Worm (Caenorhabditis elegans) whole organism, late embryonic: ENCODE results near the gene F58A6.1.

Experiments
- F13H6.1 ChIP-seq: sonication (generic microtip); optimal IDR thresholded peaks from 2 replicates; lab custom pipeline; 2016; ENCODE audit warnings: missing genetic modification characterization, missing compliant biosample characterization
- ceh-18 ChIP-seq: sonication (generic microtip); optimal IDR thresholded peaks from 2 replicates; lab custom pipeline; 2016; ENCODE audit warnings: missing genetic modification characterization, missing compliant biosample characterization
- ceh-24 ChIP-seq: sonication (generic microtip); optimal IDR thresholded peaks from 2 replicates; lab custom pipeline; 2016; ENCODE audit warnings: mild to moderate bottlenecking, missing genetic modification characterization, missing compliant biosample characterization
- ceh-9 ChIP-seq: sonication (generic microtip); optimal IDR thresholded peaks from 2 replicates; lab custom pipeline; 2016; ENCODE audit warnings: mild to moderate bottlenecking, missing genetic modification characterization, inconsistent platforms, missing compliant biosample characterization
- elt-2 ChIP-seq: sonication (generic microtip); optimal IDR thresholded peaks from 2 replicates; lab custom pipeline; 2016; ENCODE audit warnings: missing genetic modification reagents, missing genetic modification characterization, missing compliant biosample characterization
- ets-4 ChIP-seq: sonication (generic microtip); optimal IDR thresholded peaks from 2 replicates; lab custom pipeline; 2016; ENCODE audit warnings: missing genetic modification characterization, missing compliant biosample characterization
- fkh-10 ChIP-seq: fragments of 150-350 bp; optimal IDR thresholded peaks from 2 replicates; lab custom pipeline; 2014; ENCODE audit warnings: missing biosample characterization, missing genetic modification reagents, missing genetic modification characterization
- nhr-11 ChIP-seq: fragments of 150-350 bp; optimal IDR thresholded peaks from 2 replicates; lab custom pipeline; 2014; ENCODE audit warnings: missing biosample characterization, missing genetic modification characterization
- npax-4 ChIP-seq: sonication (generic microtip); optimal IDR thresholded peaks from 2 replicates; lab custom pipeline; 2016; ENCODE audit warnings: missing genetic modification characterization, missing compliant biosample characterization
- pag-3 ChIP-seq: sonication (generic microtip); optimal IDR thresholded peaks from 2 replicates; lab custom pipeline; 2016; ENCODE audit warnings: missing compliant biosample characterization, missing genetic modification characterization, borderline replicate concordance
- pha-4 ChIP-seq: fragments of 150-350 bp; optimal IDR thresholded peaks from 2 replicates; lab custom pipeline; 2018; ENCODE audit warnings: missing biosample characterization, missing genetic modification reagents, missing genetic modification characterization

DNA sequence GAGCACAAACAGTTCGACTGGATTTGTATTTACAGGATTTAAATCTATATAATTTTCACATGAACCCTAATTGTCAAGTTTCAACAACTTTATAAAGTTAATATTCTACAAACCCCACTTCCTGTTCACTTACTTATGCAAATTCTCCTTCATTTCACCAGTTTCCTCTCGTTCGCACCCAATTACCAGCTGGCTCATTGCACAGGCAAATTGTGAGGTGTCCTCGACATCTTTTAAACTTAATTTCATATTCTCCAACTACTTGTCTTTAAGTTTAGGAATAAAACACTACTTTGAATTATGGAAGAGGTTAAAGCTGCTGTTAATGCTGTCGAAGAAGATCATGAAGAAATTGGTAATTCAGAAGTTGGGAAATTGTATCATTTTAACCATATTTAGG is 29.7 kb downstream of the F58A6.1 start, which contains the start of gene C27D6.1:
- TF ChIP-seq pag-3 (tag; lab: Kevin White, UChicago) (no peak), elt-2 (tag; lab: Kevin White, UChicago) (no peak), ceh-9 (tag; lab: Kevin White, UChicago) (no peak), fkh-10 (no peak), F13H6.1 (tag; lab: Kevin White, UChicago) (no peak), ets-4 (no peak), nhr-11 (tag; lab: Kevin White, UChicago) (no peak), ceh-24 (tag; lab: Kevin White, UChicago) (no peak), npax-4 (tag; lab: Kevin White, UChicago) (no peak), pha-4 (tag; lab: Kevin White, UChicago) (no peak), ceh-18 (tag; lab: Kevin White, UChicago) (no peak)
